Worm (Caenorhabditis elegans): ENCODE measurements around the gene F13A7.1.
"Not testable (repeated sequence)": the region's sequence is repeated elsewhere in the genome, so short reads cannot be mapped to it uniquely, and the experiment has no call there.

The F13A7.1 gene

ce11 chrV:16352282-16352681 lies 25.5 kb downstream of the F13A7.1 start:
- TF ChIP-seq aly-1 (tag; optimal IDR thresholded peaks at IDR 0.05) (no peak), tra-4 (tag; optimal IDR thresholded peaks at IDR 0.05) (no peak), F13C5.2 (tag; optimal IDR thresholded peaks at IDR 0.05) (no peak), scrt-1 (GFP tag; IDR thresholded peaks at IDR 0.05) (no peak), hmbx-1 (tag; optimal IDR thresholded peaks at IDR 0.05) (no peak), tbx-11 (GFP tag; IDR thresholded peaks at IDR 0.05) (no peak), tbx-37 (GFP tag; conservative IDR thresholded peaks at IDR 0.05) (no peak), sea-1 (GFP tag; conservative IDR thresholded peaks at IDR 0.05) (no peak), pes-1 (GFP tag; IDR thresholded peaks at IDR 0.05) (no peak), flt-1 (GFP tag; IDR thresholded peaks at IDR 0.05) (no peak), ama-1 (optimal IDR thresholded peaks at IDR 0.05) (no peak), ets-7 (tag; optimal IDR thresholded peaks at IDR 0.05) (no peak)

- no peak for TF ChIP-seq tra-4 (tag; optimal IDR thresholded peaks at IDR 0.05)
- no peak for TF ChIP-seq ets-7 (tag; optimal IDR thresholded peaks at IDR 0.05)
- no peak for TF ChIP-seq pes-1 (GFP tag; IDR thresholded peaks at IDR 0.05)
- no peak for TF ChIP-seq ceh-36 (tag; optimal IDR thresholded peaks at IDR 0.05)
- TF ChIP-seq scrt-1 (GFP tag; IDR thresholded peaks at IDR 0.05), result no peak
- no peak for TF ChIP-seq aly-1 (tag; optimal IDR thresholded peaks at IDR 0.05)
- TF ChIP-seq ama-1 (optimal IDR thresholded peaks at IDR 0.05), result no peak
- TF ChIP-seq B0310.2 (tag; optimal IDR thresholded peaks at IDR 0.05), result no peak
- no peak for TF ChIP-seq ceh-13 (GFP tag; optimal IDR thresholded peaks at IDR 0.05)
- TF ChIP-seq flt-1 (GFP tag; IDR thresholded peaks at IDR 0.05), result no peak
Measured at ce11 chrV:16351757-16352156, 26.0 kb downstream of the F13A7.1 start.

DNA sequence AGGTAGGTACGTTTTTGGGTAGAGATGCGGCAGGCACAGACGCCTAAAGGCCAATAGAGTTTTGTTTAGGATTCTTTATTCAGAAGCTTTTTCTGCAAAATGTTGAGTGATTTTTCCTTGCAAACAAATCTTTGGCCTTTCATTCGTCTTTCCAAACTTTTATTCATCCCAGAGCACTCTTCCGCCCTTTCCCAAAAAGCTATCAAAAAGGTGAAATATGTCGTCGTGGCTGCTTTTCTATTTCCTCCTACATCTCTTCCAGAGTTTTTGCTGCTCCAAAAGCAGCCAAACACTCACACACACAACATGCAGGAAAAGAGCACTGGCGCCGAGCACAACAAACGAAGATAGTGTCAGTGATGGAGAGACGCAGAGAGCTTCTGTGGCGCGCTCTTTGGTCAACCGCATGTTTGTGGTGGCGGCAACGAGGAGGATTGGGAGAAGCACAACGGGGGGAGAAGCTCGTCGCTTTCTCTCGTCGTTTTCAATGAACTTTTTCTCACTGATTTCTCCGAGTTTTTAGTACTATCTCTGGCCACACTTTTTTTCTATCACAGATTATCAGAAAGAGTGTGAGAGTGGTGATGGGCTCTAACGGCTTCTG lies 26.9 kb downstream of the F13A7.1 start:
- TF ChIP-seq scrt-1 (GFP tag; IDR thresholded peaks at IDR 0.05) (no peak), hmg-4 (GFP tag; optimal IDR thresholded peaks at IDR 0.05) (peak; percentile 13), tbx-37 (GFP tag; conservative IDR thresholded peaks at IDR 0.05) (no peak)

DNA sequence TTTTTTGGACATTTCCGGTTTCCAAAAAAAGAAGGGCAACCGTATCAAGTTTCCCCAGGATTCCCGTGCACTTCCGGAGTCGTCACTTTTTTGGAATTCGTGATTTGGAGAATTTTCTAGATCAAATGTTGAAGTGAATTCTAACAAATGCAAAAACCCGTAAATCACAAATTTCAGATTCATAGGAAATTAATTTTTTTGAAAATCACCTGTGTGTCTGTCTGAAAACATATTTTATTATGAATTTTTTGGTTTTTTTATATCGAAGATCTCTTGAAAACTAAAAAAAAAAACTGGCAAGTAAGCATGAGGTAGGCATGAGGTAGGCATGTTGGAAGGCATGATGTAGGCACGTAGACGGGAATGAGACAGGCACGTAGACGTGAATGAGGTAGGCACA lies 27.7 kb downstream of the F13A7.1 start:
- TF ChIP-seq ets-7 (tag; optimal IDR thresholded peaks at IDR 0.05) (no peak), tbx-37 (GFP tag; conservative IDR thresholded peaks at IDR 0.05) (no peak), pes-1 (GFP tag; IDR thresholded peaks at IDR 0.05) (no peak), scrt-1 (GFP tag; IDR thresholded peaks at IDR 0.05) (no peak)

ce11 chrV:16346406-16347108 lies 31.2 kb downstream of the F13A7.1 start, which contains the start of the genes W08G11.5 and W08G11.1:
Gene W08G11.5 (minus strand): TSS chrV:16346506.
Gene W08G11.1 (plus strand): TSS chrV:16347058.
- TF ChIP-seq aly-1 (tag; optimal IDR thresholded peaks at IDR 0.05) (no peak), F13C5.2 (tag; optimal IDR thresholded peaks at IDR 0.05) (no peak), ceh-13 (GFP tag; optimal IDR thresholded peaks at IDR 0.05) (no peak), hnd-1 (tag; optimal IDR thresholded peaks at IDR 0.05) (no peak), flt-1 (GFP tag; IDR thresholded peaks at IDR 0.05) (no peak), scrt-1 (GFP tag; IDR thresholded peaks at IDR 0.05) (no peak), ceh-36 (tag; optimal IDR thresholded peaks at IDR 0.05) (no peak), tbx-11 (GFP tag; IDR thresholded peaks at IDR 0.05) (no peak)

DNA sequence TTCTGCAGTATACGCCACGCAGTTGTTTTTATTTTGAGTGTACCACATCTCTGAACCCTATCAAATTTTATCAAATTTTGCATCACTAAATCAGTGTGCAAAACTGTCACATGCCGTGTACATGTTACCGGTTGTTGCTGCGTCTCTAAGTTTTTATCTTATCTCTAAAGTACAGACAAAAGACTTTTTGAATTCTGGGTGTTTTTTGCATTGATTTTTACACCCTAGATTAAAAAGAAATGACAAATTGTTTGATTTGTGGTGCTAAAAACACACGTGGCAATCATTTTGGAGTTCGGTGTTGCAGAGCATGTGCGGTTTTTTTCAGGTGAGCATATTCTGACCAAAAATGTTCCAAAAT lies 35.5 kb downstream of the F13A7.1 start, which contains the start of gene nhr-193:
Gene nhr-193, plus strand, starts transcription at position 51 of the 361 bp plus-strand sequence.
- no peak for TF ChIP-seq F13C5.2 (tag; optimal IDR thresholded peaks at IDR 0.05)
- TF ChIP-seq tbx-11 (GFP tag; IDR thresholded peaks at IDR 0.05), result no peak
- no peak for TF ChIP-seq sea-1 (GFP tag; conservative IDR thresholded peaks at IDR 0.05)
- TF ChIP-seq tbx-37 (GFP tag; conservative IDR thresholded peaks at IDR 0.05), result no peak
- no peak for TF ChIP-seq B0310.2 (tag; optimal IDR thresholded peaks at IDR 0.05)
- no peak for TF ChIP-seq tra-4 (tag; optimal IDR thresholded peaks at IDR 0.05)
- no peak for TF ChIP-seq flt-1 (GFP tag; IDR thresholded peaks at IDR 0.05)
- no peak for TF ChIP-seq ets-7 (tag; optimal IDR thresholded peaks at IDR 0.05)

DNA sequence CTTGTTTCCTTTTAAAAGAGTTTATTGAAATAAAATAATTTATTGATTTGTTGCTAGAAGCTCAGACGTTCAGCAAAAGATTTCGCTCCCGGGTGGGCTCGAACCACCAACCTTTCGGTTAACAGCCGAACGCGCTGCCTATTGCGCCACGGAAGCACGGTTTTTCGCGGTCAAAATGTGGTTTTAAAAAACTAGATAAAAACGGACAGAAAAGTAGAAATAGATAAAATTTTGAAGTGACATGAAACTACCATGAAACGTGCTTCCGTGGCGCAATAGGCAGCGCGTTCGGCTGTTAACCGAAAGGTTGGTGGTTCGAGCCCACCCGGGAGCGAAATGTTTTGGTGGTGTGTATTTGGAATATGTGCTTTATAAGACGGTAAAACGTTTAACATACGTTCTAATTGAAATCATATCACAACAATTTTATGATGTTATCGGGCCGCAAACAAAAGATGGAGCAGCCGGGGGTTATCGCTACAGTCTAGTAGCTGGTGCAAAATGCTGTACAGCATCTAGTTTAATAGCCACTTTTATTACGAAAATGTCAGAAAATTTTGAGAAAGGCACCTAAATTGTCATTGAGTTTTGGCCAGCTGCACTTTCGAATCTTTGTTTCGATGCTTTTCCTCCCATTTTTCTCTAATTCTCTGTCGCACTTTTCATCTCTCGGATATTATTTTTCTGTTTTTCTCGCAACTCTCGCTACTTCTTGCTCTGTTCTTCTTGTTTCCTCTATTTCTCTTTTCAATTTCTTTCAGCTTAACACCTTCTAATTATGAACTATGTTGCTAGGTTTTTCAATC lies 39.3 kb downstream of the F13A7.1 start, which contains the start of gene slc-9B.2:
Gene slc-9B.2, plus strand, starts transcription at position 756 of the 806 bp plus-strand sequence.
- TF ChIP-seq aly-1 (tag; optimal IDR thresholded peaks at IDR 0.05); ets-7 (tag; optimal IDR thresholded peaks at IDR 0.05); sea-1 (GFP tag; conservative IDR thresholded peaks at IDR 0.05): not testable (repeated sequence)

DNA sequence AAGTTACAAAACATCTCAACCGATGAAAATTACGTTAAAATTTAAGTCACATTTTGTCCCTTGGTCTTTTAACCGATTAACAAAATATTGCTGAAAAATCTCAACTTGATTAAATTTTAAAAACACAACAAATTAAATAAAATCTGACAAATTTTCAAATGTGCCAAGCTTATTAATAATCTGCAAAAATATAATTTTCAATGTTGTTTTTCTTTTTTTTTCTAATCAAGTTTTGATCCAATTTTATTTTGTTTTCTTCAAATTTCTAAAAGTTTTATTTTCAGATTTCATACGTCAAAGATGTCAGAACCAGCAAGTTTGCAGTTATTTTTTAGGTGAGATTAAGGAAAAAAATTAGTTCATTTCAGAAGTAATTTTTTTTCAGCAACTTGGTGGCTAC lies 41.4 kb downstream of the F13A7.1 start, which contains the start of gene srw-87:
Gene srw-87, plus strand, starts transcription at position 301 of the 400 bp plus-strand sequence.
- TF ChIP-seq F13C5.2 (tag; optimal IDR thresholded peaks at IDR 0.05) (no peak), sea-1 (GFP tag; conservative IDR thresholded peaks at IDR 0.05) (no peak), hmbx-1 (tag; optimal IDR thresholded peaks at IDR 0.05) (no peak), tra-4 (tag; optimal IDR thresholded peaks at IDR 0.05) (no peak), tbx-11 (GFP tag; IDR thresholded peaks at IDR 0.05) (no peak), flt-1 (GFP tag; IDR thresholded peaks at IDR 0.05) (no peak), ets-7 (tag; optimal IDR thresholded peaks at IDR 0.05) (no peak), hnd-1 (tag; optimal IDR thresholded peaks at IDR 0.05) (no peak), pes-1 (GFP tag; IDR thresholded peaks at IDR 0.05) (no peak), ceh-13 (GFP tag; optimal IDR thresholded peaks at IDR 0.05) (no peak), tbx-37 (GFP tag; conservative IDR thresholded peaks at IDR 0.05) (no peak), hmg-4 (GFP tag; optimal IDR thresholded peaks at IDR 0.05) (no peak), ama-1 (optimal IDR thresholded peaks at IDR 0.05) (no peak), ceh-36 (tag; optimal IDR thresholded peaks at IDR 0.05) (no peak), scrt-1 (GFP tag; IDR thresholded peaks at IDR 0.05) (no peak), B0310.2 (tag; optimal IDR thresholded peaks at IDR 0.05) (no peak), aly-1 (tag; optimal IDR thresholded peaks at IDR 0.05) (no peak)

Data from whole organism, early embryonic.